Fruit fly (Drosophila melanogaster): Measurements from ENCODE around the gene SF1.
A peak's percentile ranks its signal among the peaks of the same experiment; 100 is the strongest.

The SF1 gene

DNA sequence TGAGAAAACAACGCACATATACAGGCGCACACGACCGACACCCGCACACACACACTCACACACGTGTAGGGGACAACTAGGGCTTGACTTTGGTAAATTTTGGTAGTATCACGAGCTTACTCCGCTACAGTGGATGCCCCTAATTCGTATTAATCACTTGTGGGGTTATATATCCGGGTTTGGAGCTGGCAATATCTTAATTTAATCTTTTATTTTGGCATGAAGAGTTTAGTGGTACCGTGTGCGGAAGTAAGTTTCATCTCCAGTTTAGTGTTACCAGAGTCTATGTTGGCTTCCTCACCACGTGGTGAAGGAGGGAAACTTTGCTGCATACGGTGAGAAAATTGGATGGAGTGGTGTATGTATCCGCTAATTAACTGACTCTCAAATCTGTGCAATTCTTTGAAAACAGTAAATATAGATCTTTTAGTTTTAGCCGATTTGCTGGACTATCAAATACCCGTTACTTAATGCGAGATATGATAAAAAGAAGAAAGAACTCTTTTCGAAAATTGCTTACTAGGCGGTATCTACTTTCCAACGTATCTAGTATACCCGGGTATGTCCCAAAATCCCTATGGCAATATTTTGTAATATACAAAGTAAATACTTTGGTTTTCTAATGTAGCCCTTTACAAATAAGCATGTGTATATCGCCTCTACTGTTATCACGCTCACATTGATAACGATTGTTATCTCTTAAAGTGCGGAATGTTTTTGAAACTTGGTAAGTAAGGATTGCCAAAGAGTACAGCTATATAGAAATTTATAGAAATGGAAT is 5.7 kb upstream of the SF1 start, which contains the start of the genes CG5823 and P5cr-2 (continued):
- no peak for TF ChIP-seq CG18262 (tag; optimal IDR thresholded peaks at IDR 0.05)
- no peak for TF ChIP-seq peb (GFP tag; IDR thresholded peaks at IDR 0.05)
- TF ChIP-seq repo (GFP tag; optimal IDR thresholded peaks at IDR 0.05), result no peak
- peak; percentile 75 for TF ChIP-seq CG7786 (GFP tag; optimal IDR thresholded peaks at IDR 0.05)
- peak; percentile 91 for TF ChIP-seq kni (GFP tag; optimal IDR thresholded peaks at IDR 0.05)
- TF ChIP-seq CG17912 (GFP tag; optimal IDR thresholded peaks at IDR 0.05), result peak; percentile 77
- no peak for TF ChIP-seq eyg (GFP tag; optimal IDR thresholded peaks at IDR 0.05)
- peak; percentile 71 for TF ChIP-seq CG12071 (GFP tag; optimal IDR thresholded peaks at IDR 0.05)
- TF ChIP-seq sd (tag; optimal IDR thresholded peaks at IDR 0.05), result peak; percentile 93
- TF ChIP-seq CG3281 (GFP tag; optimal IDR thresholded peaks at IDR 0.05), result no peak
- TF ChIP-seq ems (GFP tag; optimal IDR thresholded peaks at IDR 0.05), result peak; percentile 21
- TF ChIP-seq klu (GFP tag; IDR thresholded peaks at IDR 0.05), result no peak
- peak; percentile 61 for TF ChIP-seq tx (GFP tag; optimal IDR thresholded peaks at IDR 0.05)
- no peak for TF ChIP-seq Dfd (GFP tag; optimal IDR thresholded peaks at IDR 0.05)
- TF ChIP-seq Dp (GFP tag; optimal IDR thresholded peaks at IDR 0.05), result peak; percentile 66
- TF ChIP-seq CG18619 (GFP tag; optimal IDR thresholded peaks at IDR 0.05), result peak; percentile 42
- TF ChIP-seq CG31441 (GFP tag; IDR thresholded peaks at IDR 0.05), result no peak
- peak; percentile 34; the same call in 1 of the 2 replicates for TF ChIP-seq Drgx (GFP tag; IDR thresholded peaks at IDR 0.05)
- peak; percentile 52; the same call in 1 of the 2 replicates for TF ChIP-seq CG1024 (GFP tag; IDR thresholded peaks at IDR 0.05)
- peak; percentile 80 for TF ChIP-seq z (GFP tag; IDR thresholded peaks at IDR 0.05)
- 0 out of 2 replicates have a peak, but pooled peaks have one; percentile 13 for TF ChIP-seq CG4360 (GFP tag; IDR thresholded peaks at IDR 0.05)
- TF ChIP-seq lmd (GFP tag; IDR thresholded peaks at IDR 0.05), result peak; percentile 32; the same call in 1 of the 2 replicates
- peak; percentile 56 for TF ChIP-seq CG17328 (GFP tag; IDR thresholded peaks at IDR 0.05)
- no peak for TF ChIP-seq usp (GFP tag; optimal IDR thresholded peaks at IDR 0.05)
- peak; percentile 81 for TF ChIP-seq CG13123 (GFP tag; optimal IDR thresholded peaks at IDR 0.05)
- TF ChIP-seq CG33557 (GFP tag; optimal IDR thresholded peaks at IDR 0.05), result peak; percentile 73
- peak; percentile 68 for TF ChIP-seq CG2202 (tag; optimal IDR thresholded peaks at IDR 0.05)
- no peak for TF ChIP-seq gt (GFP tag; IDR thresholded peaks at IDR 0.05)
- peak; percentile 68 for TF ChIP-seq CG13287 (GFP tag; IDR thresholded peaks at IDR 0.05; ENCODE audit: partially characterized antibody)
- peak; percentile 61; the same call in 2 of the 4 replicates for TF ChIP-seq Dll (GFP tag; IDR thresholded peaks at IDR 0.05; ENCODE audit: partially characterized antibody)
- no peak for TF ChIP-seq CG13894 (tag; optimal IDR thresholded peaks at IDR 0.05)
- TF ChIP-seq Sox100B (GFP tag; optimal IDR thresholded peaks at IDR 0.05), result peak; percentile 54
- TF ChIP-seq Opbp (GFP tag; IDR thresholded peaks at IDR 0.05; ENCODE audit: partially characterized antibody), result 0 out of 3 replicates have a peak, but pooled peaks have one; percentile 5
- TF ChIP-seq Hmr (GFP tag; optimal IDR thresholded peaks at IDR 0.05), result peak; percentile 67
- TF ChIP-seq CG13296 (GFP tag; optimal IDR thresholded peaks at IDR 0.05), result peak; percentile 65
- TF ChIP-seq CG4707 (GFP tag; optimal IDR thresholded peaks at IDR 0.05), result peak; percentile 74
- TF ChIP-seq CG16815 (GFP tag; optimal IDR thresholded peaks at IDR 0.05), result no peak
- no peak for TF ChIP-seq cas (GFP tag; IDR thresholded peaks at IDR 0.05)
- peak; percentile 96 for TF ChIP-seq pita (GFP tag; optimal IDR thresholded peaks at IDR 0.05)
- TF ChIP-seq CG8388 (GFP tag; optimal IDR thresholded peaks at IDR 0.05), result no peak
- no peak for TF ChIP-seq Xrp1 (GFP tag; IDR thresholded peaks at IDR 0.05)
- peak; percentile 57 for TF ChIP-seq slbo (GFP tag; IDR thresholded peaks at IDR 0.05)
- peak; percentile 16 for TF ChIP-seq HmgZ (tag; optimal IDR thresholded peaks at IDR 0.05)
- TF ChIP-seq CG12391 (tag; optimal IDR thresholded peaks at IDR 0.05), result no peak
- 0 out of 3 replicates have a peak, but pooled peaks have one; percentile 19 for TF ChIP-seq Doc3 (GFP tag; IDR thresholded peaks at IDR 0.05; ENCODE audit: partially characterized antibody)
- peak; percentile 17 for TF ChIP-seq CG12155 (GFP tag; optimal IDR thresholded peaks at IDR 0.05)
- TF ChIP-seq CG3838 (GFP tag; optimal IDR thresholded peaks at IDR 0.05), result peak; percentile 69
- TF ChIP-seq CG10321 (GFP tag; IDR thresholded peaks at IDR 0.05), result peak; percentile 49; the same call in 1 of the 2 replicates
- peak; percentile 71 for TF ChIP-seq CG10431 (GFP tag; optimal IDR thresholded peaks at IDR 0.05)
